Fruit fly (Drosophila melanogaster) whole organism, prepupa: ENCODE data around the gene ry.

Source experiments
- Blimp-1 ChIP-seq: fragments of 200-800 bp; sonication (Bioruptor generic); optimal IDR thresholded peaks from 3 replicates; lab custom pipeline; 2017; ENCODE audit warnings: missing biosample characterization, missing genetic modification characterization, mild to moderate bottlenecking, moderate library complexity, missing genetic modification reagents
- CG10631 ChIP-seq: fragments of 200-800 bp; sonication (Bioruptor generic); optimal IDR thresholded peaks from 2 replicates; lab custom pipeline; 2016; ENCODE audit warnings: missing biosample characterization, missing genetic modification characterization
- CG10669 ChIP-seq: fragments of 200-800 bp; sonication (Bioruptor generic); optimal IDR thresholded peaks from 3 replicates; lab custom pipeline; 2018; ENCODE audit warnings: missing biosample characterization, mild to moderate bottlenecking, missing genetic modification characterization, moderate library complexity
- CG11294 ChIP-seq: fragments of 200-800 bp; sonication (Bioruptor generic); IDR thresholded peaks from 2 replicates; pipeline ENCODE4 v1.3.6; 2022; ENCODE audit warnings: missing biosample characterization, missing genetic modification characterization
- CG11762 ChIP-seq: fragments of 200-800 bp; sonication (Bioruptor generic); optimal IDR thresholded peaks from 3 replicates; lab custom pipeline; 2016; ENCODE audit warnings: missing biosample characterization, missing genetic modification characterization; ENCODE audit not compliant: insufficient read depth
- CG16779 ChIP-seq: fragments of 200-800 bp; sonication (Bioruptor generic); optimal IDR thresholded peaks from 3 replicates; lab custom pipeline; 2017; ENCODE audit warnings: missing biosample characterization, mild to moderate bottlenecking, missing genetic modification characterization
- CG3032 ChIP-seq: fragments of 200-800 bp; optimal IDR thresholded peaks from 2 replicates; lab custom pipeline; 2019; ENCODE audit warnings: missing biosample characterization, mild to moderate bottlenecking, missing genetic modification characterization, moderate library complexity
- CG31627 ChIP-seq: fragments of 200-800 bp; sonication (Bioruptor generic); optimal IDR thresholded peaks from 3 replicates; lab custom pipeline; 2016; ENCODE audit warnings: missing biosample characterization, missing genetic modification characterization
- CG32006 ChIP-seq: fragments of 200-800 bp; sonication (Bioruptor generic); optimal IDR thresholded peaks from 3 replicates; lab custom pipeline; 2017; ENCODE audit warnings: missing biosample characterization, mild to moderate bottlenecking, missing genetic modification characterization
- CG34406 ChIP-seq: fragments of 200-800 bp; sonication (Bioruptor generic); optimal IDR thresholded peaks from 3 replicates; lab custom pipeline; 2016; ENCODE audit warnings: missing biosample characterization, missing genetic modification characterization
- CG3919 ChIP-seq: fragments of 200-800 bp; sonication (Bioruptor generic); optimal IDR thresholded peaks from 3 replicates; lab custom pipeline; 2016; ENCODE audit warnings: missing biosample characterization, missing genetic modification characterization
- CG6163 ChIP-seq: fragments of 200-800 bp; sonication (Bioruptor generic); IDR thresholded peaks from 3 replicates; pipeline ENCODE4 v1.3.6; 2022; ENCODE audit warnings: missing biosample characterization, missing genetic modification characterization
- CG6276 ChIP-seq: fragments of 200-800 bp; sonication (Bioruptor generic); optimal IDR thresholded peaks from 2 replicates; lab custom pipeline; 2017; ENCODE audit warnings: missing biosample characterization, mild to moderate bottlenecking, missing genetic modification characterization
- CG6792 ChIP-seq: fragments of 200-800 bp; sonication (Bioruptor generic); optimal IDR thresholded peaks from 3 replicates; lab custom pipeline; 2016; ENCODE audit warnings: missing biosample characterization, missing genetic modification characterization
- CG7368 ChIP-seq: fragments of 200-800 bp; sonication (Bioruptor generic); optimal IDR thresholded peaks from 3 replicates; lab custom pipeline; 2016; ENCODE audit warnings: missing biosample characterization, missing genetic modification characterization
- CG8632 ChIP-seq: fragments of 200-800 bp; sonication (Bioruptor generic); optimal IDR thresholded peaks from 3 replicates; lab custom pipeline; 2016; ENCODE audit warnings: missing biosample characterization, missing genetic modification characterization
- CG9139 ChIP-seq: fragments of 200-800 bp; sonication (Bioruptor generic); optimal IDR thresholded peaks from 3 replicates; lab custom pipeline; 2017; ENCODE audit warnings: missing biosample characterization, mild to moderate bottlenecking, missing genetic modification characterization
- Eip75B ChIP-seq: fragments of 200-800 bp; sonication (Bioruptor generic); optimal IDR thresholded peaks from 3 replicates; lab custom pipeline; 2016; ENCODE audit warnings: missing biosample characterization, missing genetic modification characterization
- Eip78C ChIP-seq: fragments of 200-800 bp; sonication (Bioruptor generic); peaks from one replicate; lab custom pipeline; 2016; ENCODE audit warnings: missing biosample characterization, missing genetic modification characterization
- Eip93F ChIP-seq: fragments of 200-800 bp; sonication (Bioruptor generic); optimal IDR thresholded peaks from 2 replicates; lab custom pipeline; 2016; ENCODE audit warnings: missing biosample characterization, mild to moderate bottlenecking, missing genetic modification characterization
- Ets96B ChIP-seq: fragments of 200-800 bp; optimal IDR thresholded peaks from 2 replicates; lab custom pipeline; 2019; ENCODE audit warnings: missing biosample characterization, mild to moderate bottlenecking, missing genetic modification characterization, moderate library complexity
- Gug ChIP-seq: fragments of 200-800 bp; sonication (Bioruptor generic); IDR thresholded peaks from 2 replicates; pipeline ENCODE4 v1.3.6; 2022; ENCODE audit warnings: missing biosample characterization, missing genetic modification characterization
- Hr39 ChIP-seq: fragments of 200-800 bp; sonication (Bioruptor generic); optimal IDR thresholded peaks from 2 replicates; lab custom pipeline; 2016; ENCODE audit warnings: missing biosample characterization, missing genetic modification characterization
- Hr4 ChIP-seq: fragments of 200-800 bp; sonication (Bioruptor generic); optimal IDR thresholded peaks from 3 replicates; lab custom pipeline; 2016; ENCODE audit warnings: missing biosample characterization, missing genetic modification characterization
- Lpt ChIP-seq: fragments of 200-800 bp; sonication (Bioruptor generic); optimal IDR thresholded peaks from 3 replicates; lab custom pipeline; 2016; ENCODE audit warnings: missing biosample characterization, missing genetic modification characterization
- Met ChIP-seq: fragments of 200-800 bp; sonication (Bioruptor generic); optimal IDR thresholded peaks from 3 replicates; lab custom pipeline; 2016; ENCODE audit warnings: missing biosample characterization, missing genetic modification characterization
- OdsH ChIP-seq: fragments of 200-800 bp; sonication (Bioruptor generic); optimal IDR thresholded peaks from 3 replicates; lab custom pipeline; 2016; ENCODE audit warnings: missing biosample characterization, missing genetic modification characterization
- Sox14 ChIP-seq: fragments of 200-800 bp; sonication (Bioruptor generic); optimal IDR thresholded peaks from 3 replicates; lab custom pipeline; 2016; ENCODE audit warnings: missing biosample characterization, missing genetic modification characterization
- Sox15 ChIP-seq: fragments of 200-800 bp; sonication (Bioruptor generic); optimal IDR thresholded peaks from 3 replicates; lab custom pipeline; 2016; ENCODE audit warnings: missing biosample characterization, missing genetic modification characterization
- achi ChIP-seq: fragments of 200-800 bp; sonication (Bioruptor generic); optimal IDR thresholded peaks from 3 replicates; lab custom pipeline; 2016; ENCODE audit warnings: missing biosample characterization, missing genetic modification characterization
- cyc ChIP-seq: fragments of 200-800 bp; sonication (Bioruptor generic); optimal IDR thresholded peaks from 3 replicates; lab custom pipeline; 2016; ENCODE audit warnings: missing biosample characterization, missing genetic modification characterization
- dac ChIP-seq: fragments of 200-800 bp; sonication (Bioruptor generic); optimal IDR thresholded peaks from 2 replicates; lab custom pipeline; 2017; ENCODE audit warnings: missing biosample characterization, mild to moderate bottlenecking, missing genetic modification characterization
- dsx ChIP-seq: fragments of 200-800 bp; optimal IDR thresholded peaks from 3 replicates; lab custom pipeline; 2019; ENCODE audit warnings: missing biosample characterization, mild to moderate bottlenecking, missing genetic modification characterization, moderate library complexity; ENCODE audit not compliant: poor library complexity, severe bottlenecking
- eg ChIP-seq: fragments of 200-800 bp; sonication (Bioruptor generic); IDR thresholded peaks from 3 replicates; pipeline ENCODE4 v1.3.6; 2022; ENCODE audit warnings: missing biosample characterization, missing genetic modification characterization
- esn ChIP-seq: fragments of 200-800 bp; sonication (Bioruptor generic); optimal IDR thresholded peaks from 2 replicates; lab custom pipeline; 2016; ENCODE audit warnings: missing biosample characterization, mild to moderate bottlenecking, missing genetic modification characterization, moderate library complexity
- fd85E ChIP-seq: fragments of 200-800 bp; sonication (Bioruptor generic); optimal IDR thresholded peaks from 3 replicates; lab custom pipeline; 2016; ENCODE audit warnings: missing biosample characterization, missing genetic modification characterization
- lz ChIP-seq: fragments of 200-800 bp; sonication (Bioruptor generic); optimal IDR thresholded peaks from 3 replicates; lab custom pipeline; 2016; ENCODE audit warnings: missing biosample characterization, missing genetic modification characterization
- net ChIP-seq: fragments of 200-800 bp; sonication (Bioruptor generic); optimal IDR thresholded peaks from 3 replicates; lab custom pipeline; 2016; ENCODE audit warnings: missing biosample characterization, missing genetic modification characterization
- salr ChIP-seq, 2 experiments: fragments of 200-800 bp; sonication (Bioruptor generic); optimal IDR thresholded peaks; 3 replicates each; lab custom pipeline; 2016 to 2018; ENCODE audit warnings: missing biosample characterization in 2 of 2, missing genetic modification characterization in 2 of 2, mild to moderate bottlenecking in 1 of 2
- ss ChIP-seq, 2 experiments: fragments of 200-800 bp; sonication (Bioruptor generic); optimal IDR thresholded peaks; 2 replicates in 1 of 2; 3 replicates in 1 of 2; lab custom pipeline; 2017 to 2018; ENCODE audit warnings: mild to moderate bottlenecking in 2 of 2, missing biosample characterization in 2 of 2, missing genetic modification characterization in 2 of 2, moderate library complexity in 1 of 2
- svp ChIP-seq: fragments of 200-800 bp; sonication (Bioruptor generic); peaks from one replicate; lab custom pipeline; 2016; ENCODE audit warnings: missing biosample characterization, missing genetic modification characterization
- vri ChIP-seq: fragments of 200-800 bp; sonication (Bioruptor generic); optimal IDR thresholded peaks from 3 replicates; lab custom pipeline; 2016; ENCODE audit warnings: missing biosample characterization, mild to moderate bottlenecking, missing genetic modification characterization

The ry gene

dm6 chr3R:12993018-12993417, 39.3 kb upstream of the ry start, which contains the start of gene yellow-f:
Gene yellow-f (minus strand): TSS chr3R:12993201.
- peak; percentile 98 for TF ChIP-seq svp (GFP tag; lab: Kevin White, UChicago)
- no peak for TF ChIP-seq CG9139
- no peak for TF ChIP-seq CG3919

dm6 chr3R:12995047-12995446, 37.3 kb upstream of the ry start, which contains the start of gene yellow-f2:
Gene yellow-f2 (minus strand): TSS chr3R:12995147.
- TF ChIP-seq CG9139 (no peak), vri (GFP tag; lab: Kevin White, UChicago) (no peak), CG11294 (GFP tag; lab: Robert Waterston, UW) (no peak), CG31627 (no peak), salr (GFP tag; optimal IDR thresholded peaks at IDR 0.05; lab: Kevin White, UChicago) (no peak), CG6792 (GFP tag; lab: Kevin White, UChicago) (no peak), achi (GFP tag; lab: Kevin White, UChicago) (no peak), CG8632 (no peak), dac (GFP tag; lab: Kevin White, UChicago) (no peak), Lpt (GFP tag; lab: Kevin White, UChicago) (no peak)
- TF ChIP-seq, all 60 proteins: peak for 0

DNA sequence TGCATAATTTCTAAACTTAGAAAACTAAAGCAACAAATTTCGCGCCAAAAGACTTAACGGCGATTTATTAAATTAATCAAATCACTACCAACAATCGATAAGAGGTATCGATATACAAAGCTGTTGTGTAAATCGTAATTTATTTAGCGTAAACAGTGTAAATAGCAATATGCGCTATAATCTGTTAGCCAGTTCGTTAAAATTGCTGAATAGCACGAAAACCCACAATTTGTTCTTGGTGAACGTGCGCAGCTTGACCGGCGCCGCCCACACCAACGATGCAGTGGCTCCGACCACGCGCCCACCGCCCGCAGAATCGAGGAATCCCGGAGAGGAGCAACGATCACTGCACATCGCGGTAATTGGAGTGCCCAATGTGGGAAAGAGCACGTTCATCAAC, 36.8 kb upstream of the ry start, which contains the start of gene CG7488:
CG7488 (plus strand) TSS at position 99 of the 400 bp plus-strand sequence.
- no peak for TF ChIP-seq Ets96B
- TF ChIP-seq cyc (GFP tag; lab: Kevin White, UChicago), result no peak
- no peak for TF ChIP-seq CG11294 (GFP tag; lab: Robert Waterston, UW)
- TF ChIP-seq Lpt (GFP tag; lab: Kevin White, UChicago), result no peak
- TF ChIP-seq CG6792 (GFP tag; lab: Kevin White, UChicago), result no peak
- TF ChIP-seq Blimp-1 (GFP tag; lab: Kevin White, UChicago), result no peak
- TF ChIP-seq CG11762 (GFP tag; lab: Kevin White, UChicago), result no peak
- TF ChIP-seq Eip78C, result no peak
- no peak for TF ChIP-seq Met (GFP tag; lab: Kevin White, UChicago)
- TF ChIP-seq Eip75B, result no peak
- TF ChIP-seq lz, result no peak
- no peak for TF ChIP-seq achi (GFP tag; lab: Kevin White, UChicago)
- no peak for TF ChIP-seq CG10631
- TF ChIP-seq CG7368, result no peak
- TF ChIP-seq Sox15 (GFP tag; lab: Kevin White, UChicago), result no peak
- no peak for TF ChIP-seq CG34406 (GFP tag; lab: Kevin White, UChicago)
- TF ChIP-seq Hr39 (GFP tag; lab: Kevin White, UChicago), result no peak
- no peak for TF ChIP-seq net (GFP tag; lab: Kevin White, UChicago)

DNA sequence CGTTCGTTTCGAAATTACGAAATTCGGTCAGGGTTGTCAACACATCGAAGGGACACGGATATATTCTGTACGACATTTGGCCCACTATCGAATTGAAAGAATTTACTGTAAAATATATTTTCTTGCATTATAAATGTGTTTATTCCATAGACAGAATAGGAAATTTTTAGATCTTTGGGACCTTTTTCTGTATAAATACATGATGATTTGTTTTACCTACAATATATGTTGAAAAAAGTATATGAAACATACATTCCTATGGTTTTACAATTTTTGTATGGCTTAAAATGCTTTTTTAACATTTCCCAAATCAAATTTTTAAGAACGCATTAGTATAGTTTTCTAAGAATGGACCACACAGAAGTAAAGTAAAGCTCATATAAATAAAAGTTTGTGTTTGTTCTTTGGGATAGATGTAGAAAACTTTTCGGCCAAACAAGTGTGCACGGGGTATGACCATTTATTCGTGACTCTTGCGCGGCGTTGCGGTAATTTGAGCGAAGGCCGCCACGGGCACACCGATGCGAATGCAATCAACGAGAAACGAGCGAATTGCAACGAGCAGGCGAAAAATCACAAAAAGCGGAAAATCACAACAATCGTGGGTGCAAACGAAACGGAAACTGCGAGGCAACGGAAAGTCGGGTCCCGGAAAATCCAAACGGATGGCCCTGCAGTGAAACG, 34.6 kb upstream of the ry start, which contains the start of the genes CG17327, CG44194 and CG7518:
CG17327 (minus strand) TSS at position 177 of the 684 bp plus-strand sequence.
CG44194 (minus strand) TSS at position 177 of the 684 bp plus-strand sequence.
CG7518 (plus strand) TSS at position 540 of the 684 bp plus-strand sequence.
- TF ChIP-seq ss (GFP tag; optimal IDR thresholded peaks at IDR 0.05; lab: Kevin White, UChicago), result no peak
- peak; percentile 27 for TF ChIP-seq esn
- no peak for TF ChIP-seq CG6163 (GFP tag; lab: Robert Waterston, UW)
- no peak for TF ChIP-seq OdsH
- no peak for TF ChIP-seq Eip75B
- no peak for TF ChIP-seq CG10669 (GFP tag; lab: Kevin White, UChicago)
- no peak for TF ChIP-seq Sox15 (GFP tag; lab: Kevin White, UChicago)
- TF ChIP-seq CG11294 (GFP tag; lab: Robert Waterston, UW), result no peak
- no peak for TF ChIP-seq CG6792 (GFP tag; lab: Kevin White, UChicago)
- TF ChIP-seq Gug, result no peak
- no peak for TF ChIP-seq Eip93F (GFP tag; lab: Kevin White, UChicago)
- peak; percentile 1 for TF ChIP-seq CG31627
- TF ChIP-seq Sox14 (GFP tag; lab: Kevin White, UChicago), result no peak
- TF ChIP-seq Hr4 (GFP tag; lab: Kevin White, UChicago), result no peak
- TF ChIP-seq svp (GFP tag; lab: Kevin White, UChicago), result no peak
- TF ChIP-seq Blimp-1 (GFP tag; lab: Kevin White, UChicago), result no peak
- no peak for TF ChIP-seq CG3919
- TF ChIP-seq eg (GFP tag; lab: Robert Waterston, UW), result no peak
- TF ChIP-seq CG8632, result no peak
- no peak for TF ChIP-seq CG32006 (GFP tag; lab: Kevin White, UChicago)
- no peak for TF ChIP-seq CG6276 (GFP tag; lab: Kevin White, UChicago)
- TF ChIP-seq CG16779, result no peak
- peak; percentile 25 for TF ChIP-seq CG3032 (tag; lab: Kevin White, UChicago)
- TF ChIP-seq fd85E (GFP tag; lab: Kevin White, UChicago), result no peak
- no peak for TF ChIP-seq CG34406 (GFP tag; lab: Kevin White, UChicago)
- peak; percentile 22 for TF ChIP-seq cyc (GFP tag; lab: Kevin White, UChicago)
- no peak for TF ChIP-seq dsx (GFP tag; lab: Kevin White, UChicago)
- TF ChIP-seq, all 60 proteins: peak for 4
